Fruit fly (Drosophila melanogaster): ENCODE measurements around the gene CG11693.
A peak's percentile ranks its signal among the peaks of the same experiment; 100 is the strongest.

The CG11693 gene

dm6 chr3R:8333768-8334470 is 23.3 kb upstream of the CG11693 start, which contains the start of gene Poxm:
Poxm (minus strand) TSS chr3R:8333792.
- TF ChIP-seq trh (GFP tag; optimal IDR thresholded peaks at IDR 0.05): peak; percentile 80
- TF ChIP-seq Ets97D (GFP tag; optimal IDR thresholded peaks at IDR 0.05): peak; percentile 33
- TF ChIP-seq CG8924 (tag; optimal IDR thresholded peaks at IDR 0.05): peak; percentile 94
- TF ChIP-seq CG11456 (GFP tag; IDR thresholded peaks at IDR 0.05): peak; percentile 86
- peak; percentile 84 for TF ChIP-seq ara (GFP tag; IDR thresholded peaks at IDR 0.05)
- TF ChIP-seq Dip2 (GFP tag; IDR thresholded peaks at IDR 0.05): peak; percentile 53
- no peak for TF ChIP-seq nerfin-2 (GFP tag; IDR thresholded peaks at IDR 0.05; ENCODE audit: partially characterized antibody)
- peak; percentile 38 for TF ChIP-seq HmgZ (tag; optimal IDR thresholded peaks at IDR 0.05)
- TF ChIP-seq CG5180 (GFP tag; optimal IDR thresholded peaks at IDR 0.05): peak; percentile 81
- peak; percentile 96 for TF ChIP-seq sens (GFP tag)
- peak; percentile 90; the same call in 2 of the 3 replicates for TF ChIP-seq Aef1 (GFP tag; IDR thresholded peaks at IDR 0.05)
- TF ChIP-seq D19B (GFP tag; optimal IDR thresholded peaks at IDR 0.05): peak; percentile 65
- TF ChIP-seq CG6791 (GFP tag; IDR thresholded peaks at IDR 0.05; ENCODE audit: partially characterized antibody): no peak
- TF ChIP-seq odd (GFP tag; optimal IDR thresholded peaks at IDR 0.05): peak; percentile 81
- TF ChIP-seq CG7745 (tag; optimal IDR thresholded peaks at IDR 0.05): no peak
- TF ChIP-seq seq (GFP tag; IDR thresholded peaks at IDR 0.05): peak; percentile 78
- peak; percentile 78 for TF ChIP-seq CG6654 (GFP tag; optimal IDR thresholded peaks at IDR 0.05)
- peak; percentile 97 for TF ChIP-seq CoRest (tag; optimal IDR thresholded peaks at IDR 0.05)
- TF ChIP-seq Ada2b (GFP tag; IDR thresholded peaks at IDR 0.05): peak; percentile 88
- peak; percentile 87 for TF ChIP-seq CG9817 (tag; optimal IDR thresholded peaks at IDR 0.05)
- TF ChIP-seq Hey (tag; optimal IDR thresholded peaks at IDR 0.05): no peak
- TF ChIP-seq gce (GFP tag; IDR thresholded peaks at IDR 0.05): peak; percentile 72; the same call in 2 of the 3 replicates
- peak; percentile 94 for TF ChIP-seq Gug (GFP tag; IDR thresholded peaks at IDR 0.05)
- TF ChIP-seq ato (GFP tag; IDR thresholded peaks at IDR 0.05; ENCODE audit: partially characterized antibody): no peak
- peak; percentile 87 for TF ChIP-seq CG10654 (GFP tag; optimal IDR thresholded peaks at IDR 0.05)
- peak; percentile 95 for TF ChIP-seq dmrt99B (tag; optimal IDR thresholded peaks at IDR 0.05)
- TF ChIP-seq CG17829 (tag; optimal IDR thresholded peaks at IDR 0.05): peak; percentile 96
- peak; percentile 95 for TF ChIP-seq sr (GFP tag; IDR thresholded peaks at IDR 0.05)
- TF ChIP-seq Atf3 (GFP tag; optimal IDR thresholded peaks at IDR 0.05): peak; percentile 27
- peak; percentile 75 for TF ChIP-seq CG8281 (tag; optimal IDR thresholded peaks at IDR 0.05)
- TF ChIP-seq zf30C (GFP tag; optimal IDR thresholded peaks at IDR 0.05): no peak
- TF ChIP-seq MTF-1 (GFP tag; optimal IDR thresholded peaks at IDR 0.05; ENCODE audit: borderline replicate concordance): no peak
- TF ChIP-seq nau (GFP tag; optimal IDR thresholded peaks at IDR 0.05): peak; percentile 78
- no peak for TF ChIP-seq CG16779 (GFP tag; IDR thresholded peaks at IDR 0.05)
- peak; percentile 85 for TF ChIP-seq Adf1 (GFP tag; IDR thresholded peaks at IDR 0.05)
- no peak for TF ChIP-seq CrebB (tag; optimal IDR thresholded peaks at IDR 0.05)
- peak; percentile 71 for TF ChIP-seq CG2120 (GFP tag; optimal IDR thresholded peaks at IDR 0.05)
- TF ChIP-seq tll (GFP tag; optimal IDR thresholded peaks at IDR 0.05): no peak
- TF ChIP-seq CG8388 (GFP tag; optimal IDR thresholded peaks at IDR 0.05): peak; percentile 88
- no peak for TF ChIP-seq CG42726 (GFP tag; IDR thresholded peaks at IDR 0.05; ENCODE audit: partially characterized antibody)
- TF ChIP-seq CG8089 (GFP tag; optimal IDR thresholded peaks at IDR 0.05): peak; percentile 32
- peak; percentile 87 for TF ChIP-seq CG7357 (GFP tag; IDR thresholded peaks at IDR 0.05)
- TF ChIP-seq CG14860 (GFP tag; IDR thresholded peaks at IDR 0.05; ENCODE audit: partially characterized antibody): no peak
- peak; percentile 85 for TF ChIP-seq sob (GFP tag; IDR thresholded peaks at IDR 0.05)
- no peak for TF ChIP-seq Poxn (GFP tag; IDR thresholded peaks at IDR 0.05)
- peak; percentile 78 for TF ChIP-seq CG12155 (GFP tag; optimal IDR thresholded peaks at IDR 0.05)
- TF ChIP-seq emc (GFP tag; optimal IDR thresholded peaks at IDR 0.05): no peak
- no peak for TF ChIP-seq toy (GFP tag; IDR thresholded peaks at IDR 0.05)
- peak; percentile 86; the same call in 2 of the 3 replicates for TF ChIP-seq jigr1 (GFP tag; IDR thresholded peaks at IDR 0.05)

Measured in whole organism, embryonic.